Fruit fly (Drosophila melanogaster) whole organism, embryonic: ENCODE data around the gene CG7497.

ENCODE experiments used
- ATbp ChIP-seq: fragments of 200-800 bp; sonication (Bioruptor generic); optimal IDR thresholded peaks from 2 replicates; lab custom pipeline; 2017; ENCODE audit warnings: missing biosample characterization, mild to moderate bottlenecking, missing genetic modification characterization, missing genetic modification reagents
- Antp ChIP-seq: fragments of 200-800 bp; sonication (Bioruptor generic); optimal IDR thresholded peaks from 3 replicates; lab custom pipeline; 2016; ENCODE audit warnings: missing biosample characterization, missing genetic modification characterization
- B-H2 ChIP-seq: fragments of 200-800 bp; sonication (Bioruptor generic); optimal IDR thresholded peaks from 2 replicates; lab custom pipeline; 2018; ENCODE audit warnings: missing biosample characterization, mild to moderate bottlenecking, missing genetic modification characterization
- Bdp1 ChIP-seq: fragments of 200-800 bp; sonication (Bioruptor generic); optimal IDR thresholded peaks from 3 replicates; lab custom pipeline; 2016; ENCODE audit warnings: missing biosample characterization, missing genetic modification characterization
- BtbVII ChIP-seq: fragments of 200-800 bp; sonication (Bioruptor generic); optimal IDR thresholded peaks from 3 replicates; lab custom pipeline; 2017; ENCODE audit warnings: missing biosample characterization, mild to moderate bottlenecking, missing genetic modification characterization
- CG10274 ChIP-seq: fragments of 200-800 bp; sonication (Bioruptor generic); optimal IDR thresholded peaks from 3 replicates; lab custom pipeline; 2017; ENCODE audit warnings: missing biosample characterization, mild to moderate bottlenecking, missing genetic modification characterization
- CG11085 ChIP-seq: fragments of 200-800 bp; sonication (Bioruptor generic); IDR thresholded peaks from 2 replicates; pipeline ENCODE4 v1.3.6; 2022; ENCODE audit warnings: missing biosample characterization, missing genetic modification characterization
- CG11504 ChIP-seq: fragments of 200-800 bp; sonication (Bioruptor generic); optimal IDR thresholded peaks from 3 replicates; lab custom pipeline; 2019; ENCODE audit warnings: missing biosample characterization, mild to moderate bottlenecking, missing genetic modification characterization, moderate library complexity
- CG14710 ChIP-seq: fragments of 200-800 bp; sonication (Bioruptor generic); optimal IDR thresholded peaks from 3 replicates; lab custom pipeline; 2019; ENCODE audit warnings: missing biosample characterization, mild to moderate bottlenecking, missing genetic modification characterization, moderate library complexity
- CG14965 ChIP-seq: fragments of 200-800 bp; sonication (Bioruptor generic); optimal IDR thresholded peaks from 2 replicates; lab custom pipeline; 2016; ENCODE audit warnings: missing biosample characterization, missing genetic modification characterization, borderline replicate concordance
- CG15479 ChIP-seq: fragments of 200-800 bp; sonication (Bioruptor generic); optimal IDR thresholded peaks from 3 replicates; lab custom pipeline; 2019; ENCODE audit warnings: missing biosample characterization, mild to moderate bottlenecking, missing genetic modification characterization, moderate library complexity
- CG17328 ChIP-seq: fragments of 200-800 bp; sonication (Bioruptor generic); IDR thresholded peaks from 2 replicates; pipeline ENCODE4 v1.3.6; 2022; ENCODE audit warnings: missing biosample characterization, missing genetic modification characterization
- CG18619 ChIP-seq: fragments of 200-800 bp; sonication (Bioruptor generic); optimal IDR thresholded peaks from 3 replicates; lab custom pipeline; 2017; ENCODE audit warnings: missing biosample characterization, mild to moderate bottlenecking, missing genetic modification characterization
- CG2202 ChIP-seq: fragments of 200-800 bp; sonication (Bioruptor generic); optimal IDR thresholded peaks from 2 replicates; lab custom pipeline; 2018; ENCODE audit warnings: missing biosample characterization, mild to moderate bottlenecking, missing genetic modification characterization
- CG31441 ChIP-seq: fragments of 200-800 bp; sonication (Bioruptor generic); IDR thresholded peaks from 2 replicates; pipeline ENCODE4 v1.3.6; 2022; ENCODE audit warnings: missing biosample characterization, missing genetic modification characterization
- CG32772 ChIP-seq: fragments of 200-800 bp; sonication (Bioruptor generic); IDR thresholded peaks from 2 replicates; pipeline ENCODE4 v1.3.6; 2022; ENCODE audit warnings: missing biosample characterization, missing genetic modification characterization
- CG6813 ChIP-seq: fragments of 200-800 bp; sonication (Bioruptor generic); optimal IDR thresholded peaks from 2 replicates; lab custom pipeline; 2017; ENCODE audit warnings: missing biosample characterization, missing genetic modification characterization, mild to moderate bottlenecking, moderate library complexity, missing genetic modification reagents
- CG8290 ChIP-seq, 3 experiments: fragments of 200-800 bp; sonication (Bioruptor generic); optimal IDR thresholded peaks; 2 replicates each; lab custom pipeline; 2016 to 2019; ENCODE audit warnings: missing biosample characterization in 3 of 3, missing genetic modification characterization in 3 of 3, mild to moderate bottlenecking in 2 of 3, moderate library complexity in 1 of 3
- CG9817 ChIP-seq: fragments of 200-800 bp; sonication (Bioruptor generic); optimal IDR thresholded peaks from 2 replicates; lab custom pipeline; 2018; ENCODE audit warnings: missing biosample characterization, mild to moderate bottlenecking, missing genetic modification characterization, moderate library complexity
- D19A ChIP-seq: fragments of 200-800 bp; optimal IDR thresholded peaks from 3 replicates; lab custom pipeline; 2019; ENCODE audit warnings: missing biosample characterization, mild to moderate bottlenecking, missing genetic modification characterization, moderate library complexity
- Dip3 ChIP-seq: fragments of 200-800 bp; sonication (Bioruptor generic); optimal IDR thresholded peaks from 3 replicates; lab custom pipeline; 2016; ENCODE audit warnings: missing biosample characterization, missing genetic modification characterization
- Eip74EF ChIP-seq, 2 experiments: fragments of 200-800 bp in 1 of 2; fragments of >200 bp in 1 of 2; sonication (Bioruptor generic) in 1 of 2; optimal IDR thresholded peaks; 2 replicates each; lab custom pipeline; 2017 to 2019; ENCODE audit warnings: missing biosample characterization in 2 of 2, missing genetic modification characterization in 2 of 2, mild to moderate bottlenecking in 1 of 2, moderate library complexity in 1 of 2
- Fer1 ChIP-seq: fragments of 200-800 bp; sonication (Bioruptor generic); optimal IDR thresholded peaks from 2 replicates; lab custom pipeline; 2017; ENCODE audit warnings: missing biosample characterization, mild to moderate bottlenecking, missing genetic modification characterization
- Fer3 ChIP-seq: fragments of 200-800 bp; sonication (Bioruptor generic); optimal IDR thresholded peaks from 2 replicates; lab custom pipeline; 2018; ENCODE audit warnings: missing biosample characterization, mild to moderate bottlenecking, missing genetic modification characterization, moderate library complexity
- H15 ChIP-seq: fragments of 200-800 bp; sonication (Bioruptor generic); IDR thresholded peaks from 3 replicates; pipeline ENCODE4 v1.3.6; 2022; ENCODE audit warnings: missing biosample characterization, missing genetic modification characterization
- Hr78 ChIP-seq, 2 experiments: fragments of 200-800 bp in 1 of 2; fragments of >200 bp in 1 of 2; sonication (Bioruptor generic) in 1 of 2; optimal IDR thresholded peaks; 2 replicates each; lab custom pipeline; 2017 to 2019; ENCODE audit warnings: missing biosample characterization in 2 of 2, missing genetic modification characterization in 2 of 2, mild to moderate bottlenecking in 1 of 2, moderate library complexity in 1 of 2
- Mad ChIP-seq: fragments of 200-800 bp; sonication (Bioruptor generic); optimal IDR thresholded peaks from 2 replicates; lab custom pipeline; 2016; ENCODE audit warnings: missing biosample characterization, missing genetic modification characterization
- Oaz ChIP-seq: fragments of 200-800 bp; sonication (Bioruptor generic); IDR thresholded peaks from 2 replicates; pipeline ENCODE4 v1.3.6; 2022; ENCODE audit warnings: missing biosample characterization, missing genetic modification characterization
- Rx ChIP-seq: fragments of 200-800 bp; sonication (Bioruptor generic); IDR thresholded peaks from 2 replicates; pipeline ENCODE4 v1.3.6; 2022; ENCODE audit warnings: missing biosample characterization, missing genetic modification characterization
- Sox100B ChIP-seq: fragments of 200-800 bp; sonication (Bioruptor generic); optimal IDR thresholded peaks from 3 replicates; lab custom pipeline; 2018; ENCODE audit warnings: missing biosample characterization, mild to moderate bottlenecking, missing genetic modification characterization
- cato ChIP-seq: fragments of 200-800 bp; sonication (Bioruptor generic); optimal IDR thresholded peaks from 2 replicates; lab custom pipeline; 2016; ENCODE audit warnings: missing biosample characterization, missing genetic modification characterization, borderline replicate concordance
- dimm ChIP-seq: fragments of 200-800 bp; sonication (Bioruptor generic); IDR thresholded peaks from 2 replicates; pipeline ENCODE4 v1.3.6; 2022; ENCODE audit warnings: missing biosample characterization, missing genetic modification characterization
- dysf ChIP-seq: fragments of 200-800 bp; sonication (Bioruptor generic); IDR thresholded peaks from 3 replicates; pipeline ENCODE4 v1.3.6; 2022; ENCODE audit warnings: missing biosample characterization, missing genetic modification characterization
- emc ChIP-seq: fragments of 200-800 bp; sonication (Bioruptor generic); optimal IDR thresholded peaks from 2 replicates; lab custom pipeline; 2016; ENCODE audit warnings: missing biosample characterization, missing genetic modification characterization
- kah ChIP-seq: fragments of 200-800 bp; sonication (Bioruptor generic); optimal IDR thresholded peaks from 2 replicates; lab custom pipeline; 2018; ENCODE audit warnings: missing biosample characterization, mild to moderate bottlenecking, missing genetic modification characterization
- kni ChIP-seq: fragments of 200-800 bp; sonication (Bioruptor generic); optimal IDR thresholded peaks from 3 replicates; lab custom pipeline; 2017; ENCODE audit warnings: mild to moderate bottlenecking, missing biosample characterization, missing genetic modification reagents, missing genetic modification characterization
- lola ChIP-seq, 3 experiments: fragments of >200 bp in 2 of 3; fragments of 200-800 bp in 1 of 3; sonication (Bioruptor generic) in 1 of 3; optimal IDR thresholded peaks; 2 replicates each; lab custom pipeline; 2017 to 2019; ENCODE audit warnings: missing biosample characterization in 3 of 3, missing genetic modification characterization in 3 of 3, mild to moderate bottlenecking in 1 of 3, moderate library complexity in 1 of 3
- nom ChIP-seq: fragments of 200-800 bp; sonication (Bioruptor generic); optimal IDR thresholded peaks from 2 replicates; lab custom pipeline; 2017; ENCODE audit warnings: missing biosample characterization, missing genetic modification characterization, mild to moderate bottlenecking, moderate library complexity, missing genetic modification reagents
- oc ChIP-seq: fragments of 200-800 bp; sonication (Bioruptor generic); optimal IDR thresholded peaks from 2 replicates; lab custom pipeline; 2018; ENCODE audit warnings: missing biosample characterization, mild to moderate bottlenecking, missing genetic modification characterization, moderate library complexity
- run ChIP-seq: fragments of 200-800 bp; sonication (Bioruptor generic); optimal IDR thresholded peaks from 3 replicates; lab custom pipeline; 2018; ENCODE audit warnings: missing biosample characterization, mild to moderate bottlenecking, missing genetic modification characterization
- sens ChIP-seq: fragments of 200-800 bp; sonication (Bioruptor generic); peaks from one replicate; lab custom pipeline; 2016; ENCODE audit warnings: missing biosample characterization, missing genetic modification characterization
- sens-2 ChIP-seq: fragments of 200-800 bp; sonication (Bioruptor generic); IDR thresholded peaks from 2 replicates; pipeline ENCODE4 v1.3.6; 2022; ENCODE audit warnings: missing biosample characterization, missing genetic modification characterization
- ttk ChIP-seq: fragments of 200-800 bp; sonication (Bioruptor generic); IDR thresholded peaks from 2 replicates; pipeline ENCODE4 v2.1.2; 2022; ENCODE audit warnings: missing biosample characterization, missing genetic modification characterization
- tup ChIP-seq: fragments of 200-800 bp; sonication (Bioruptor generic); optimal IDR thresholded peaks from 2 replicates; lab custom pipeline; 2016; ENCODE audit warnings: missing biosample characterization, mild to moderate bottlenecking, missing genetic modification characterization, moderate library complexity
- vvl ChIP-seq: fragments of 200-800 bp; sonication (Bioruptor generic); IDR thresholded peaks from 2 replicates; pipeline ENCODE4 v1.3.6; 2022; ENCODE audit warnings: missing biosample characterization, missing genetic modification characterization
- wdn ChIP-seq: fragments of 200-800 bp; sonication (Bioruptor generic); IDR thresholded peaks from 2 replicates; pipeline ENCODE4 v1.3.6; 2022; ENCODE audit warnings: missing biosample characterization, missing genetic modification characterization
- wor ChIP-seq: fragments of 200-800 bp; sonication (Bioruptor generic); IDR thresholded peaks from 2 replicates; pipeline ENCODE4 v1.3.6; 2022; ENCODE audit warnings: missing biosample characterization, missing genetic modification characterization

Gene CG7497

DNA sequence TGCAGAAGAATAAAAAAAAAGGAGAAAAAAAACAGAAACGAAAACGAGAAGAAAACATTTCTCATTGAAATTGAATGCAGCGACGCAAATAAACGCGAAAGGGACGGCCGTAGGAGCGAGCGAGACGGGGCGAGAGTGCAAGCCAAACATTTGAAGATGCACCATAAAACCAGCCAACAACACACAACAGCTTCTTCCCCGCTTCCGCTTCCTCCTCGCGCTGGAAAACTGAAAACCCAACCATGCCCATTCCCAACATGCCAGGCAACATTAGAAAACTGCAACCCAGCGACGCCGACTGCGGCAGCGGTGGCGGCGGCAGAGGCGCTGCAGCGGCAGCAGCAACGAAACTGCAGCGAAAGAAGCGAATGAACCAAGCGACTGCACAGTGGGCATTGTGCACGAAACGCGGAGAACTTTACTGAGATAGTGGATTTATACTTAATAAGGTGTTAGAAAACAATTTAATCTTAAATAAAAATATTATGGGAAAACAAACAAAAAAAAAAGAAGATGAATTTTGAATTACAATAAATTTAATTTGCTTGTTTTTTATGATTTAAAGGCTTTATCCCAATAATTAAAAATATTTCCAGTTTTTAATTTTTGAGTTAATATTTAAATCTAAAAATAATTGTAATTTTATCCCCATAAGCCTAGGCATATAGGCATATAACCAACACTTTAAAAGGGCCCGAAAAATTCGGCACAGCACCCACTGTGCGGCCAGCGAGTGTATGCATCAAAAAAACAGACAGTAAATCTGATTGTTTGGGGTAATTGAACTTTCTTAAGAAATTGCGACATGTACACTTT lies 22.1 kb upstream of the CG7497 start (continued):
- no peak for TF ChIP-seq kni (GFP tag; lab: Kevin White, UChicago)
- TF ChIP-seq Mad (GFP tag; lab: Kevin White, UChicago), result peak; percentile 21
- TF ChIP-seq Oaz (GFP tag; lab: Robert Waterston, UW), result no peak
- TF ChIP-seq Fer1 (GFP tag; lab: Kevin White, UChicago), result peak; percentile 34
- TF ChIP-seq D19A (tag; lab: Kevin White, UChicago), result peak; percentile 69
- peak; percentile 42 for TF ChIP-seq BtbVII (GFP tag; lab: Kevin White, UChicago)
- no peak for TF ChIP-seq CG10274
- no peak for TF ChIP-seq tup (GFP tag; lab: Kevin White, UChicago)
- TF ChIP-seq CG18619, result peak; percentile 59
- peak; percentile 92 for TF ChIP-seq sens (GFP tag; lab: Kevin White, UChicago)
- no peak for TF ChIP-seq Fer3 (tag; lab: Kevin White, UChicago)
- TF ChIP-seq kah (GFP tag; lab: Kevin White, UChicago), result peak; percentile 24
- TF ChIP-seq nom (GFP tag; lab: Kevin White, UChicago), result no peak
- TF ChIP-seq CG9817, result no peak
- peak; percentile 92 for TF ChIP-seq CG31441 (GFP tag; lab: Robert Waterston, UW)
- TF ChIP-seq ttk, result 0 out of 2 replicates have a peak, but pooled peaks have one; percentile 38
- no peak for TF ChIP-seq wdn (GFP tag; lab: Robert Waterston, UW)
- no peak for TF ChIP-seq run (tag; lab: Kevin White, UChicago)
- TF ChIP-seq cato (GFP tag; lab: Kevin White, UChicago), result peak; percentile 39
- TF ChIP-seq CG8290 (GFP tag; optimal IDR thresholded peaks at IDR 0.05; lab: Kevin White, UChicago), result peak; percentile 24
- no peak for TF ChIP-seq CG8290 (tag; optimal IDR thresholded peaks at IDR 0.05; lab: Kevin White, UChicago)
- peak; percentile 63 for TF ChIP-seq CG2202 (tag; lab: Kevin White, UChicago)
- peak; percentile 30; the same call in 1 of the 3 replicates for TF ChIP-seq dysf
- TF ChIP-seq CG14710 (tag; lab: Kevin White, UChicago), result peak; percentile 87
- TF ChIP-seq CG17328 (GFP tag; lab: Robert Waterston, UW), result no peak; the same call in 1 of the 2 replicates
- peak; percentile 9 for TF ChIP-seq oc (tag; lab: Kevin White, UChicago)
- peak; percentile 52; the same call in 1 of the 2 replicates for TF ChIP-seq CG32772
- peak; percentile 92 for TF ChIP-seq Sox100B (GFP tag; lab: Kevin White, UChicago)
- TF ChIP-seq Rx (GFP tag; lab: Robert Waterston, UW), result no peak
- peak; percentile 55; the same call in 1 of the 2 replicates for TF ChIP-seq vvl (GFP tag; lab: Robert Waterston, UW)
- TF ChIP-seq sens-2 (GFP tag; lab: Robert Waterston, UW), result no peak
- TF ChIP-seq Hr78 (GFP tag; optimal IDR thresholded peaks at IDR 0.05; lab: Kevin White, UChicago), result peak in 1 of 2 experiments; percentile 36
- no peak for TF ChIP-seq emc (GFP tag; lab: Kevin White, UChicago)
- no peak for TF ChIP-seq B-H2 (GFP tag; lab: Kevin White, UChicago)
- TF ChIP-seq Bdp1 (GFP tag; lab: Kevin White, UChicago), result no peak
- peak in 1 of 2 experiments; percentile 90 for TF ChIP-seq Eip74EF (GFP tag; optimal IDR thresholded peaks at IDR 0.05; lab: Kevin White, UChicago)
- TF ChIP-seq H15, result no peak
- no peak for TF ChIP-seq CG15479 (GFP tag; lab: Kevin White, UChicago)
- TF ChIP-seq CG6813 (GFP tag; lab: Kevin White, UChicago), result peak; percentile 47
- TF ChIP-seq ATbp (GFP tag; lab: Kevin White, UChicago), result peak; percentile 59
- TF ChIP-seq CG11085 (GFP tag; lab: Robert Waterston, UW), result no peak
- no peak for TF ChIP-seq CG14965 (GFP tag; lab: Kevin White, UChicago)
- TF ChIP-seq Dip3 (GFP tag; lab: Kevin White, UChicago), result no peak
- peak; percentile 38; the same call in 1 of the 2 replicates for TF ChIP-seq wor (GFP tag; lab: Robert Waterston, UW)
- TF ChIP-seq lola (GFP tag; optimal IDR thresholded peaks at IDR 0.05; lab: Kevin White, UChicago), result peak in 1 of 3 experiments; percentile 93
- TF ChIP-seq CG11504 (tag; lab: Kevin White, UChicago), result peak; percentile 84
- no peak for TF ChIP-seq Antp (GFP tag; lab: Kevin White, UChicago)
- TF ChIP-seq dimm (GFP tag; lab: Robert Waterston, UW), result peak; percentile 8; the same call in 1 of the 2 replicates
